Worm (Caenorhabditis elegans): ENCODE measurements around the gene Y105C5B.17.

Gene Y105C5B.17

DNA sequence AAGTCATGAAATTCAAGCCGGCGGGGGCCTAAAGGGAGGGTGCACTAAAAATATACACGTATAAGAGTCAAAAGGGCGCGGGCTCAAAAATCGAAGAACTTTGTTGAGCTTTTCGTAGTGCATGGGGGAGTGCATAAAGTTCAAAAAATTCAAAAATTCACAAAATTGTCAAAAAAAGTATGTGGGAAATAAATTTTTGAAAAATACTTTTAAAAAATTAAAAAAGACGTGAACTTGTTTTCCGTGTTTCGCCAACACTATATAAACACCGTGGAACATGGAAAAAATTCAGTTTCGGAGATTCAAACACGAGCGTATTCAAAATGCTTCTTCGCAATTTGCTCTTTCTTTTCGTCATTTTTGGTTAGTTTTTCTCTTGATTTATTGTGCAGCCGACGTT is at the start of gene Y105C5B.17:
Gene Y105C5B.17 (plus strand): TSS at position 301 of the 400 bp plus-strand sequence.
- TF ChIP-seq lin-40 (tag; optimal IDR thresholded peaks at IDR 0.05) = no peak
- no peak for TF ChIP-seq snpc-4 (GFP tag; optimal IDR thresholded peaks at IDR 0.05)
- TF ChIP-seq snpc-4 (tag; optimal IDR thresholded peaks at IDR 0.05) = peak in 1 of 4 experiments; percentile 8

DNA sequence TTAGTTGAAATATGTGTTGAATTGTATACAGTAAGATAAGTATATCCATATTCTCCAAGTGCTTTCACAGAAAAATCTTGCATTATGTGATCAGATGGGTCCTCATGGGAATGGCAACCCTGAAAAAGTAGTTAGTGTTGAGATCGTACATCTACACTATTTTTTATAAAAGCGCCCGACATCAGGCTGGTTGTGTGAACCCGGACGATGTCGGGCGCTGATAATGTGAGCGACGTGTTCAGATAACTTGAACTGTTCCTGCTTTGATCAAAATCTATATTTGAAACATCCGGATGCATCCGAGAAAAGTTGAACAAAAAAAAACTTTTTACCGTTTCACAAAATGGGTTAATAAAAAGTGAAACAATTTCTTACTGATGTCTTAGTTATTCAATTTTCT is 47.8 kb upstream of the Y105C5B.17 start:
- TF ChIP-seq D2030.7 (GFP tag; IDR thresholded peaks at IDR 0.05) (no peak), aptf-2 (GFP tag; conservative IDR thresholded peaks at IDR 0.05) (no peak), F37B4.10 (GFP tag; IDR thresholded peaks at IDR 0.05) (no peak), snpc-4 (GFP tag; optimal IDR thresholded peaks at IDR 0.05) (no peak), snpc-4 (tag; optimal IDR thresholded peaks at IDR 0.05) (peak in 2 of 4 experiments; percentile 73 to 85), F55B11.4 (tag; optimal IDR thresholded peaks at IDR 0.05; ENCODE audit: borderline replicate concordance, insufficient read depth) (no peak), K12H6.12 (tag; optimal IDR thresholded peaks at IDR 0.05) (no peak), nhr-120 (GFP tag; IDR thresholded peaks at IDR 0.05) (no peak), mxl-1 (tag; optimal IDR thresholded peaks at IDR 0.05) (no peak)

DNA sequence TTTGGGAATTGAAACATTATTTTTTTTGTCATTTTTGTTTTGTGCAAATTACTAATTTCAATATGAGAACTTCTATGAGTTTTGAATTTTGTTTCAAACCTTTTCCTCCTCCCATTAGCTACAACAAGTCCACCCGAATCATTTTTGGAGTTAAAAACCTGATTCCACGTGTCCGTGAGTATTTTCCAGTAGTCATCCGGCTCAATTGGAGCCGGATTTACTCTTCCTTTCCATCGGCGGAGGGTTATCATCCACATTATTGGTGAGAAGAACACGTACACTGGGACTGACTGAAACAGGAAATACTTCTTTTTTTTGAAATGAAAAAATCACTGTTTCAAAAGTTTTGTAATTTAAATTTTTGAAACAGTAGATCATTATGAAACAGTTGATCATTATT is 39.9 kb upstream of the Y105C5B.17 start:
- TF ChIP-seq zim-3 (tag; optimal IDR thresholded peaks at IDR 0.05) = no peak
- TF ChIP-seq K12H6.12 (tag; optimal IDR thresholded peaks at IDR 0.05) = no peak
- no peak for TF ChIP-seq nhr-179 (tag; optimal IDR thresholded peaks at IDR 0.05)
- TF ChIP-seq ccch-3 (GFP tag; optimal IDR thresholded peaks at IDR 0.05) = no peak
- TF ChIP-seq ceh-27 (GFP tag; optimal IDR thresholded peaks at IDR 0.05) = no peak
- no peak for TF ChIP-seq ztf-18 (tag; optimal IDR thresholded peaks at IDR 0.05)
- no peak for TF ChIP-seq chd-7 (tag; optimal IDR thresholded peaks at IDR 0.05)
- TF ChIP-seq snpc-3.4 (tag; optimal IDR thresholded peaks at IDR 0.05) = no peak
- no peak for TF ChIP-seq aptf-3 (GFP tag; IDR thresholded peaks at IDR 0.05)
- TF ChIP-seq nhr-80 (tag; optimal IDR thresholded peaks at IDR 0.05) = no peak
- TF ChIP-seq mxl-1 (tag; optimal IDR thresholded peaks at IDR 0.05) = no peak
- no peak for TF ChIP-seq D2030.7 (GFP tag; IDR thresholded peaks at IDR 0.05)
- TF ChIP-seq sea-2 (GFP tag; IDR thresholded peaks at IDR 0.05) = no peak
- TF ChIP-seq Y56A3A.18 (GFP tag; IDR thresholded peaks at IDR 0.05) = no peak
- no peak for TF ChIP-seq F39B2.1 (GFP tag; IDR thresholded peaks at IDR 0.05)
- TF ChIP-seq zfh-2 (GFP tag; conservative IDR thresholded peaks at IDR 0.05) = no peak

DNA sequence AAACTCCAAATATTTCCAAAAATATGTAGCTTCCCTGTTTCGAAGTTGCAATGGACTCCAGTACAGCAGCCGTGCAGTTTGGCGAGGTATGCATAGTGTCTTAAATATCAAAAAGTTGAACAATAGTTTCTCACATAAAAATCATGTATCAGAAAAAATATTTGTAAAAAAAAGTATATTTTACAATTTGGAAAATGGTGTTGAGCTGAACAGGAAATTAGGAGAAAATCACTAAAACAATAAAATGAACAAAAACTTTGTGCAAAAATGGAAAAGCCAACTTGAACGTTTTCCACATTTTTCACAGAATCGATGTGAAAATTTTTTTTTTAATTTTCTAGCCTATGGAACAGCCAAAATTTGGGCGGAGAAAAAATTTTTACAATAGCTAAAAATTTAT is 36.2 kb upstream of the Y105C5B.17 start, which contains the start of gene Y105C5B.8:
Gene Y105C5B.8 (minus strand): TSS at position 101 of the 400 bp plus-strand sequence.
- TF ChIP-seq nhr-80 (tag; optimal IDR thresholded peaks at IDR 0.05) = no peak
- no peak for TF ChIP-seq sdz-38 (tag; optimal IDR thresholded peaks at IDR 0.05)
- TF ChIP-seq xnd-1 (tag; optimal IDR thresholded peaks at IDR 0.05) = no peak
- no peak for TF ChIP-seq cebp-1 (GFP tag; IDR thresholded peaks at IDR 0.05)
- TF ChIP-seq cebp-1 (tag; optimal IDR thresholded peaks at IDR 0.05) = no peak
- no peak for TF ChIP-seq somi-1 (GFP tag; optimal IDR thresholded peaks at IDR 0.05)
- no peak for TF ChIP-seq dpff-1 (tag; optimal IDR thresholded peaks at IDR 0.05)

DNA sequence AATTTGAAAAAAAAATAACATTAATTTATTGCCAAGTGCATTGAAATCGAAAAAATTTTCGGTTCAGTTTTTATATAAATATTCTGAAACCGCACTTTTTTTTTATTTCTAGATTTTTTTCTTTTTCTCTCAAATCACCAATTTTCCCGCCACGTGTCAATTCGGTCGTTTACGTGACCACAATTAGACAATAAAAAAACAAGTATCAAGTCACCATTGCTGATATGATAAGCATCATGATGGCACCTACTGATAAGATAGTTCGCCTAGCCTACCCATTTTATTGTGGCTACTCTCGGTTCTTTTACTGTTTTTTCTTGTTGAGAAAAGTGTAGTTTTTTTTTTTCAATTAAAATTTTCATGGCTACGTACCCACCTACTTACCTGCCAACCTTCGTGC is 33.1 kb upstream of the Y105C5B.17 start:
- TF ChIP-seq ztf-26 (tag; optimal IDR thresholded peaks at IDR 0.05) = peak; percentile 8
- peak; percentile 67 to 84 for TF ChIP-seq let-607 (tag; optimal IDR thresholded peaks at IDR 0.05)
- no peak for TF ChIP-seq pha-4 (tag; optimal IDR thresholded peaks at IDR 0.05)
- TF ChIP-seq tbp1 (GFP tag; optimal IDR thresholded peaks at IDR 0.05) = peak; percentile 38
- peak; percentile 68 for TF ChIP-seq nhr-80 (tag; optimal IDR thresholded peaks at IDR 0.05)
- TF ChIP-seq snpc-4 (GFP tag; optimal IDR thresholded peaks at IDR 0.05) = no peak
- peak in 2 of 4 experiments; percentile 19 to 32 for TF ChIP-seq snpc-4 (tag; optimal IDR thresholded peaks at IDR 0.05)
- TF ChIP-seq Y53F4B.3 (GFP tag; IDR thresholded peaks at IDR 0.05) = no peak
